Worm (Caenorhabditis elegans): ENCODE results near the gene Y51H4A.1.

- peak; percentile 89 for TF ChIP-seq him-1 (tag; optimal IDR thresholded peaks at IDR 0.05)
- TF ChIP-seq dao-5 (tag; optimal IDR thresholded peaks at IDR 0.05) = no peak
Measured at ce11 chrIV:16491411-16492036, 14.4 kb upstream of the Y51H4A.1 start.

All from whole organism, L4/young adult.